Worm (Caenorhabditis elegans): ENCODE results near the gene srpa-72.

srpa-72 gene

ce11 chrII:2747956-2748621 lies 39.2 kb upstream of the srpa-72 start (continued):
- no peak for TF ChIP-seq php-3 (GFP tag; IDR thresholded peaks at IDR 0.05)
- no peak for TF ChIP-seq ceh-32 (tag; optimal IDR thresholded peaks at IDR 0.05; ENCODE audit: poor library complexity)
- TF ChIP-seq gei-8 (GFP tag; optimal IDR thresholded peaks at IDR 0.05), result no peak
- no peak for TF ChIP-seq ceh-44 (GFP tag; IDR thresholded peaks at IDR 0.05)
- TF ChIP-seq ces-1 (GFP tag; optimal IDR thresholded peaks at IDR 0.05), result no peak
- TF ChIP-seq F26F4.8 (GFP tag; conservative IDR thresholded peaks at IDR 0.05), result no peak
- TF ChIP-seq unc-62 (GFP tag; optimal IDR thresholded peaks at IDR 0.05 in 1 of 2), result peak in 1 of 2 experiments; percentile 99
- no peak for TF ChIP-seq unc-62 (tag; optimal IDR thresholded peaks at IDR 0.05)
- no peak for TF ChIP-seq ceh-28 (tag; optimal IDR thresholded peaks at IDR 0.05)
- TF ChIP-seq spr-3 (GFP tag; optimal IDR thresholded peaks at IDR 0.05), result no peak
- TF ChIP-seq mdl-1 (tag; optimal IDR thresholded peaks at IDR 0.05), result peak in 1 of 2 experiments; percentile 14
- no peak for TF ChIP-seq T20F7.1 (GFP tag; optimal IDR thresholded peaks at IDR 0.05)
- TF ChIP-seq hif-1 (tag; optimal IDR thresholded peaks at IDR 0.05), result peak in 1 of 2 experiments; percentile 33
- no peak for TF ChIP-seq T26A8.4 (GFP tag; IDR thresholded peaks at IDR 0.05)
- TF ChIP-seq zip-2 (tag; optimal IDR thresholded peaks at IDR 0.05), result no peak
- TF ChIP-seq lin-13 (GFP tag; optimal IDR thresholded peaks at IDR 0.05), result no peak
- TF ChIP-seq unc-39 (tag; optimal IDR thresholded peaks at IDR 0.05), result no peak
- TF ChIP-seq daf-16 (GFP tag; optimal IDR thresholded peaks at IDR 0.05), result no peak
- no peak for TF ChIP-seq daf-16 (tag; optimal IDR thresholded peaks at IDR 0.05)
- no peak for TF ChIP-seq egl-27 (tag; optimal IDR thresholded peaks at IDR 0.05)
- TF ChIP-seq lin-29 (GFP tag; IDR thresholded peaks at IDR 0.05), result no peak
- TF ChIP-seq pqm-1 (tag; optimal IDR thresholded peaks at IDR 0.05), result no peak
- no peak for TF ChIP-seq jun-1 (tag; optimal IDR thresholded peaks at IDR 0.05)
- TF ChIP-seq ceh-82 (tag; optimal IDR thresholded peaks at IDR 0.05), result no peak
- TF ChIP-seq Y75B8A.6 (GFP tag; IDR thresholded peaks at IDR 0.05), result no peak
- no peak for TF ChIP-seq arid-1 (GFP tag; conservative IDR thresholded peaks at IDR 0.05)
- TF ChIP-seq nhr-10 (tag; optimal IDR thresholded peaks at IDR 0.05), result no peak
- TF ChIP-seq nhr-237 (tag; optimal IDR thresholded peaks at IDR 0.05), result no peak
- no peak for TF ChIP-seq Y48G9A.11 (GFP tag; IDR thresholded peaks at IDR 0.05)
- TF ChIP-seq lin-1 (GFP tag; IDR thresholded peaks at IDR 0.05), result no peak
- no peak for TF ChIP-seq zfp-3 (GFP tag; conservative IDR thresholded peaks at IDR 0.05)
- no peak for TF ChIP-seq zip-11 (GFP tag; IDR thresholded peaks at IDR 0.05)
- TF ChIP-seq dmd-6 (GFP tag; IDR thresholded peaks at IDR 0.05), result no peak
- no peak for TF ChIP-seq ztf-7 (tag; optimal IDR thresholded peaks at IDR 0.05)
- no peak for TF ChIP-seq duxl-1 (tag; optimal IDR thresholded peaks at IDR 0.05; ENCODE audit: poor library complexity)
- no peak for TF ChIP-seq lin-15B (tag; optimal IDR thresholded peaks at IDR 0.05)
- no peak for TF ChIP-seq mep-1 (tag; optimal IDR thresholded peaks at IDR 0.05)
- no peak for TF ChIP-seq ama-1 (optimal IDR thresholded peaks at IDR 0.05)
- TF ChIP-seq madf-5 (GFP tag; IDR thresholded peaks at IDR 0.05), result no peak
- TF ChIP-seq lin-39 (tag; optimal IDR thresholded peaks at IDR 0.05), result no peak
- TF ChIP-seq tag-97 (GFP tag; IDR thresholded peaks at IDR 0.05), result no peak
- TF ChIP-seq dmd-8 (GFP tag; IDR thresholded peaks at IDR 0.05), result no peak
- TF ChIP-seq nhr-11 (tag; optimal IDR thresholded peaks at IDR 0.05), result peak; percentile 47
- no peak; the same call in 1 of the 2 replicates for TF ChIP-seq ceh-20 (GFP tag; IDR thresholded peaks at IDR 0.05)
- no peak for TF ChIP-seq ZK546.5 (tag; optimal IDR thresholded peaks at IDR 0.05)
- TF ChIP-seq R02D3.7 (tag; optimal IDR thresholded peaks at IDR 0.05), result no peak
- no peak for TF ChIP-seq mdt-29 (GFP tag; IDR thresholded peaks at IDR 0.05)
- no peak for TF ChIP-seq Y105C5A.15 (GFP tag; IDR thresholded peaks at IDR 0.05)
- no peak for TF ChIP-seq set-16 (GFP tag; IDR thresholded peaks at IDR 0.05)
- no peak for TF ChIP-seq hlh-30 (tag; optimal IDR thresholded peaks at IDR 0.05; ENCODE audit: insufficient read depth)
- no peak for TF ChIP-seq dmd-9 (GFP tag; IDR thresholded peaks at IDR 0.05)
- TF ChIP-seq ctbp-1 (GFP tag; IDR thresholded peaks at IDR 0.05), result peak; percentile 60; the same call in 1 of the 2 replicates
